Fruit fly (Drosophila melanogaster) whole organism, embryonic: ENCODE data around the gene CG11436.

Experiments used
- Adf1 ChIP-seq: fragments of 200-800 bp; sonication (Bioruptor generic); IDR thresholded peaks from 2 replicates; pipeline ENCODE4 v1.3.6; 2022; ENCODE audit warnings: missing biosample characterization, missing genetic modification characterization
- Asciz ChIP-seq: fragments of 200-800 bp; sonication (Bioruptor generic); optimal IDR thresholded peaks from 2 replicates; lab custom pipeline; 2017; ENCODE audit warnings: missing biosample characterization, mild to moderate bottlenecking, missing genetic modification characterization, missing genetic modification reagents
- CG10979 ChIP-seq: fragments of 200-800 bp; sonication (Bioruptor generic); optimal IDR thresholded peaks from 2 replicates; lab custom pipeline; 2018; ENCODE audit warnings: missing biosample characterization, mild to moderate bottlenecking, missing genetic modification characterization, moderate library complexity
- CG12236 ChIP-seq: fragments of 200-800 bp; sonication (Bioruptor generic); optimal IDR thresholded peaks from 2 replicates; lab custom pipeline; 2016; ENCODE audit warnings: missing biosample characterization, missing genetic modification characterization
- CG14710 ChIP-seq: fragments of 200-800 bp; sonication (Bioruptor generic); optimal IDR thresholded peaks from 3 replicates; lab custom pipeline; 2019; ENCODE audit warnings: missing biosample characterization, mild to moderate bottlenecking, missing genetic modification characterization, moderate library complexity
- CG1602 ChIP-seq: fragments of 200-800 bp; sonication (Bioruptor generic); optimal IDR thresholded peaks from 3 replicates; lab custom pipeline; 2016; ENCODE audit warnings: missing biosample characterization, missing genetic modification characterization
- CG1603 ChIP-seq: fragments of 200-800 bp; sonication (Bioruptor generic); optimal IDR thresholded peaks from 2 replicates; lab custom pipeline; 2019; ENCODE audit warnings: missing biosample characterization, mild to moderate bottlenecking, missing genetic modification characterization, moderate library complexity
- CG17328 ChIP-seq: fragments of 200-800 bp; sonication (Bioruptor generic); IDR thresholded peaks from 2 replicates; pipeline ENCODE4 v1.3.6; 2022; ENCODE audit warnings: missing biosample characterization, missing genetic modification characterization
- CG17361 ChIP-seq: fragments of 200-800 bp; sonication (Bioruptor generic); IDR thresholded peaks from 3 replicates; pipeline ENCODE4 v1.3.6; 2022; ENCODE audit warnings: missing biosample characterization, missing genetic modification characterization
- CG2889 ChIP-seq: fragments of 200-800 bp; sonication (Bioruptor generic); IDR thresholded peaks from 3 replicates; pipeline ENCODE4 v1.3.6; 2022; ENCODE audit warnings: missing biosample characterization, missing genetic modification characterization
- CG4328 ChIP-seq: fragments of 200-800 bp; sonication (Bioruptor generic); optimal IDR thresholded peaks from 3 replicates; lab custom pipeline; 2017; ENCODE audit warnings: missing biosample characterization, missing genetic modification reagents, missing genetic modification characterization
- CG4404 ChIP-seq: fragments of 200-800 bp; sonication (Bioruptor generic); IDR thresholded peaks from 2 replicates; pipeline ENCODE4 v1.3.6; 2022; ENCODE audit warnings: missing biosample characterization, missing genetic modification characterization
- CG7556 ChIP-seq: fragments of 200-800 bp; sonication (Bioruptor generic); optimal IDR thresholded peaks from 2 replicates; lab custom pipeline; 2017; ENCODE audit warnings: missing biosample characterization, mild to moderate bottlenecking, missing genetic modification characterization
- CG7928 ChIP-seq: fragments of 200-800 bp; sonication (Bioruptor generic); optimal IDR thresholded peaks from 2 replicates; lab custom pipeline; 2017; ENCODE audit warnings: missing biosample characterization, mild to moderate bottlenecking, missing genetic modification characterization
- CTCF ChIP-seq: fragments of 200-800 bp; sonication (Bioruptor generic); optimal IDR thresholded peaks from 2 replicates; lab custom pipeline; 2017; ENCODE audit warnings: missing biosample characterization, mild to moderate bottlenecking, missing genetic modification characterization, moderate library complexity
- Elba2 ChIP-seq: fragments of 200-800 bp; sonication (Bioruptor generic); optimal IDR thresholded peaks from 3 replicates; lab custom pipeline; 2016; ENCODE audit warnings: missing biosample characterization, missing genetic modification characterization
- Gsc ChIP-seq: fragments of 200-800 bp; sonication (Bioruptor generic); IDR thresholded peaks from 2 replicates; pipeline ENCODE4 v1.3.6; 2022; ENCODE audit warnings: missing biosample characterization, missing genetic modification characterization
- Hand ChIP-seq: fragments of 200-800 bp; sonication (Bioruptor generic); optimal IDR thresholded peaks from 2 replicates; lab custom pipeline; 2017; ENCODE audit warnings: mild to moderate bottlenecking, missing biosample characterization, missing genetic modification reagents, missing genetic modification characterization
- HmgZ ChIP-seq: fragments of 200-800 bp; sonication (Bioruptor generic); optimal IDR thresholded peaks from 2 replicates; lab custom pipeline; 2018; ENCODE audit warnings: missing biosample characterization, mild to moderate bottlenecking, missing genetic modification characterization
- Kr ChIP-seq: fragments of 200-800 bp; sonication (Bioruptor generic); optimal IDR thresholded peaks from 2 replicates; lab custom pipeline; 2017; ENCODE audit warnings: missing biosample characterization, mild to moderate bottlenecking, missing genetic modification characterization
- Lhr ChIP-seq: fragments of 200-800 bp; sonication (Bioruptor generic); optimal IDR thresholded peaks from 3 replicates; lab custom pipeline; 2017; ENCODE audit warnings: mild to moderate bottlenecking, missing biosample characterization, missing genetic modification reagents, missing genetic modification characterization
- Med ChIP-seq: fragments of 200-800 bp; sonication (Bioruptor generic); peaks from one replicate; lab custom pipeline; 2016; ENCODE audit warnings: missing biosample characterization, missing genetic modification characterization, mild to moderate bottlenecking, inconsistent platforms, moderate library complexity
- Nf-YA ChIP-seq: fragments of 200-800 bp; sonication (Bioruptor generic); IDR thresholded peaks from 2 replicates; pipeline ENCODE4 v1.3.6; 2022; ENCODE audit warnings: missing biosample characterization, missing genetic modification characterization
- Oli ChIP-seq: fragments of 200-800 bp; sonication (Bioruptor generic); optimal IDR thresholded peaks from 2 replicates; lab custom pipeline; 2018; ENCODE audit warnings: missing biosample characterization, mild to moderate bottlenecking, missing genetic modification characterization, moderate library complexity
- Trl ChIP-seq, 3 experiments: fragments of >200 bp in 2 of 3; fragments of 200-800 bp in 1 of 3; sonication (Bioruptor generic) in 1 of 3; optimal IDR thresholded peaks; 2 replicates in 1 of 3; 3 replicates in 2 of 3; lab custom pipeline; 2016 to 2017; ENCODE audit warnings: missing biosample characterization in 1 of 3, missing genetic modification characterization in 1 of 3
- ara ChIP-seq: fragments of 200-800 bp; sonication (Bioruptor generic); IDR thresholded peaks from 2 replicates; pipeline ENCODE4 v1.3.6; 2022; ENCODE audit warnings: missing biosample characterization, missing genetic modification characterization
- bsh ChIP-seq, 2 experiments: fragments of 200-800 bp; sonication (Bioruptor generic); optimal IDR thresholded peaks; 2 replicates each; lab custom pipeline; 2017 to 2018; ENCODE audit warnings: mild to moderate bottlenecking in 2 of 2, missing biosample characterization in 2 of 2, missing genetic modification characterization in 2 of 2, moderate library complexity in 1 of 2
- caup ChIP-seq: fragments of 200-800 bp; sonication (Bioruptor generic); optimal IDR thresholded peaks from 3 replicates; lab custom pipeline; 2017; ENCODE audit warnings: missing biosample characterization, mild to moderate bottlenecking, missing genetic modification characterization, moderate library complexity; ENCODE audit not compliant: severe bottlenecking
- dmrt11E ChIP-seq: fragments of 200-800 bp; sonication (Bioruptor generic); optimal IDR thresholded peaks from 3 replicates; lab custom pipeline; 2018; ENCODE audit warnings: missing biosample characterization, mild to moderate bottlenecking, missing genetic modification characterization, moderate library complexity
- fd64A ChIP-seq: fragments of 200-800 bp; sonication (Bioruptor generic); optimal IDR thresholded peaks from 3 replicates; lab custom pipeline; 2018; ENCODE audit warnings: missing biosample characterization, mild to moderate bottlenecking, missing genetic modification characterization
- inv ChIP-seq: fragments of 200-800 bp; sonication (Bioruptor generic); IDR thresholded peaks from 2 replicates; pipeline ENCODE4 v1.3.6; 2022; ENCODE audit warnings: missing biosample characterization, missing genetic modification characterization; ENCODE audit not compliant: partially characterized antibody
- odd ChIP-seq: fragments of 200-800 bp; sonication (Bioruptor generic); optimal IDR thresholded peaks from 2 replicates; lab custom pipeline; 2017; ENCODE audit warnings: missing biosample characterization, mild to moderate bottlenecking, missing genetic modification characterization
- otp ChIP-seq: fragments of 200-800 bp; sonication (Bioruptor generic); IDR thresholded peaks from 3 replicates; pipeline ENCODE4, ENCODE4 v1.3.6; 2022; ENCODE audit warnings: missing biosample characterization, missing genetic modification characterization
- phol ChIP-seq: fragments of 200-800 bp; sonication (Bioruptor generic); optimal IDR thresholded peaks from 3 replicates; lab custom pipeline; 2018; ENCODE audit warnings: missing biosample characterization, mild to moderate bottlenecking, missing genetic modification characterization, moderate library complexity
- psq ChIP-seq: fragments of 200-800 bp; sonication (Bioruptor generic); optimal IDR thresholded peaks from 2 replicates; lab custom pipeline; 2017; ENCODE audit warnings: missing biosample characterization, missing genetic modification characterization
- pzg ChIP-seq: fragments of 200-800 bp; sonication (Bioruptor generic); optimal IDR thresholded peaks from 3 replicates; lab custom pipeline; 2018; ENCODE audit warnings: missing biosample characterization, mild to moderate bottlenecking, missing genetic modification characterization, moderate library complexity
- row ChIP-seq: fragments of 200-800 bp; sonication (Bioruptor generic); IDR thresholded peaks from 3 replicates; pipeline ENCODE4 v1.3.6; 2022; ENCODE audit warnings: missing biosample characterization, missing genetic modification characterization
- sens ChIP-seq: fragments of 200-800 bp; sonication (Bioruptor generic); peaks from one replicate; lab custom pipeline; 2016; ENCODE audit warnings: missing biosample characterization, missing genetic modification characterization
- slp2 ChIP-seq: fragments of 200-800 bp; sonication (Bioruptor generic); optimal IDR thresholded peaks from 2 replicates; lab custom pipeline; 2016; ENCODE audit warnings: missing biosample characterization, missing genetic modification characterization
- trem ChIP-seq: fragments of 200-800 bp; optimal IDR thresholded peaks from 3 replicates; lab custom pipeline; 2019; ENCODE audit warnings: missing biosample characterization, mild to moderate bottlenecking, missing genetic modification characterization, moderate library complexity
- wdn ChIP-seq: fragments of 200-800 bp; sonication (Bioruptor generic); IDR thresholded peaks from 2 replicates; pipeline ENCODE4 v1.3.6; 2022; ENCODE audit warnings: missing biosample characterization, missing genetic modification characterization

CG11436 gene

DNA sequence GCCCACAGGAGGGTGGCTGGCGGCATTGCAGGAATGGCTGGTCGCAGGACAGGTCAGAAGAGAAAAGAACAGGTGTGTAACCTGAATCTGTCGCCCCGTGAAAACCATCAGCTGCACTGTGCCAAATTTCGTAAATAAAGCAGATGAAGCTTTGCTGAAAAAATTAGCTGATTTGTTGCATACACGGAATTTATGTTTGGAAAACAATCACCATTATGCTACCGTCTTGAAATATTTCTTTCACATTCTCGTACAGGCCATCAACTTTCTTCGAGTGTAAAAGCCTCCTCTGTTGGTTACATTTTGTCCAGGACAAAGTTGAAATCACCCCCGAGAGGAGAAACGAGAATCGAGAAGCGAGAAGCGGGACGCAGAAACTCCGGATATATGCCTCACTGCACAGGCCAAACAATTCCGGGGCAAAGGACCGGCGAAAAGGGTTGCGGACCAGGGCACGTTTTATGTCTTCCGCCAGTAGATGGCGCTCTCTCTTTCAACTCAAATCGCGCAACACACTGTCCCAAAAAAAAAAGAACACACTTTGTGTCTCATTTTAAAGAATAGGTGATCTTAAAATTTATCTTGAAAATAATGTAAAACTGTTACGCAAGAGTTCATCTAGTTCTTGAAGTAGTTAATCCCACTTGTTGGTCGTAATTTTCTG lies 8.6 kb upstream of the CG11436 start (continued):
- TF ChIP-seq fd64A (GFP tag; lab: Kevin White, UChicago) (no peak), CG14710 (no peak), Asciz (no peak), slp2 (GFP tag; lab: Kevin White, UChicago) (no peak), CG2889 (no peak), caup (GFP tag; lab: Kevin White, UChicago) (no peak), row (GFP tag; lab: Robert Waterston, UW) (peak; percentile 14; the same call in 1 of the 3 replicates), inv (GFP tag; lab: Robert Waterston, UW) (no peak), CTCF (peak; percentile 82), bsh (GFP tag; optimal IDR thresholded peaks at IDR 0.05; lab: Kevin White, UChicago) (no peak), ara (GFP tag; lab: Robert Waterston, UW) (no peak), Adf1 (GFP tag; lab: Robert Waterston, UW) (no peak), HmgZ (no peak), CG7928 (no peak), Lhr (GFP tag; lab: Kevin White, UChicago) (no peak), Kr (GFP tag; lab: Kevin White, UChicago) (peak; percentile 8), CG1602 (GFP tag; lab: Kevin White, UChicago) (no peak), phol (tag; lab: Kevin White, UChicago) (peak; percentile 0), Nf-YA (no peak), CG4328 (GFP tag; lab: Kevin White, UChicago) (no peak), Elba2 (no peak), Gsc (GFP tag; lab: Robert Waterston, UW) (no peak), CG4404 (GFP tag; lab: Robert Waterston, UW) (no peak), trem (tag; lab: Kevin White, UChicago) (no peak), wdn (no peak), dmrt11E (tag; lab: Kevin White, UChicago) (peak; percentile 20), CG17328 (GFP tag; lab: Robert Waterston, UW) (0 out of 2 replicates have a peak, but pooled peaks have one; percentile 25), CG1603 (tag; lab: Kevin White, UChicago) (peak; percentile 31), sens (GFP tag; lab: Kevin White, UChicago) (peak; percentile 67), pzg (GFP tag; lab: Kevin White, UChicago) (no peak), CG12236 (no peak), Hand (GFP tag; lab: Kevin White, UChicago) (no peak), CG7556 (GFP tag; lab: Kevin White, UChicago) (no peak), Med (GFP tag; lab: Kevin White, UChicago) (peak; percentile 38), Oli (tag; lab: Kevin White, UChicago) (no peak), CG10979 (tag; lab: Kevin White, UChicago) (peak; percentile 13), CG17361 (0 out of 3 replicates have a peak, but pooled peaks have one; percentile 21), otp (GFP tag; lab: Robert Waterston, UW) (0 out of 3 replicates have a peak, but pooled peaks have one; percentile 19), odd (GFP tag; lab: Kevin White, UChicago) (no peak), Trl (optimal IDR thresholded peaks at IDR 0.05; lab: Kevin White, UChicago) (no peak), Trl (GFP tag; optimal IDR thresholded peaks at IDR 0.05; lab: Kevin White, UChicago) (no peak), psq (no peak)
- TF ChIP-seq, all 482 proteins: peak for 13
